Worm (Caenorhabditis elegans): Measurements from ENCODE around the gene Y54G2A.12.
"Not testable (repeated sequence)": the region's sequence is repeated elsewhere in the genome, so short reads cannot be mapped to it uniquely, and the experiment has no call there.

Y54G2A.12 gene

ce11 chrIV:2782793-2783540, at the start of gene Y54G2A.12:
TSS of gene Y54G2A.12 (minus strand) at chrIV:2782843.
- TF ChIP-seq unc-62 (GFP tag; optimal IDR thresholded peaks at IDR 0.05): no peak

DNA sequence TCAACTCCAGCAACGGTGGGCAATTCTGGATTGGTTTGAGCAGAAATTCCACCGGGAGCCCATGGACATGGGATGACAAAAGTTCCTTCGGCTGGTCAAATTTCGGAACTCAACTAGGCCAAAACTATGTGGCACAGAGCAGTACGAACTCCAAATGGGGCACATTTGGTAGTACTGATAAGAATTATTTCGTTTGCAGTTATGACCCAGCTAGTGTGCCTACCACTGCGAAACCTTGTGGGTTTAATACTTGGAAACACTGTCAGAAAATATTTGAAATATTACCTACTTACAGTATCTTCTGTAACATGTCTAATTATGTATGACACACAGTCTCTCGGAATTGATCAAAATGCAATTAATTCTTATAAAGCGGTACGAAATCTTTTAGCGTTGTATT, 43.7 kb upstream of the Y54G2A.12 start:
- TF ChIP-seq unc-62 (GFP tag; optimal IDR thresholded peaks at IDR 0.05): no peak

DNA sequence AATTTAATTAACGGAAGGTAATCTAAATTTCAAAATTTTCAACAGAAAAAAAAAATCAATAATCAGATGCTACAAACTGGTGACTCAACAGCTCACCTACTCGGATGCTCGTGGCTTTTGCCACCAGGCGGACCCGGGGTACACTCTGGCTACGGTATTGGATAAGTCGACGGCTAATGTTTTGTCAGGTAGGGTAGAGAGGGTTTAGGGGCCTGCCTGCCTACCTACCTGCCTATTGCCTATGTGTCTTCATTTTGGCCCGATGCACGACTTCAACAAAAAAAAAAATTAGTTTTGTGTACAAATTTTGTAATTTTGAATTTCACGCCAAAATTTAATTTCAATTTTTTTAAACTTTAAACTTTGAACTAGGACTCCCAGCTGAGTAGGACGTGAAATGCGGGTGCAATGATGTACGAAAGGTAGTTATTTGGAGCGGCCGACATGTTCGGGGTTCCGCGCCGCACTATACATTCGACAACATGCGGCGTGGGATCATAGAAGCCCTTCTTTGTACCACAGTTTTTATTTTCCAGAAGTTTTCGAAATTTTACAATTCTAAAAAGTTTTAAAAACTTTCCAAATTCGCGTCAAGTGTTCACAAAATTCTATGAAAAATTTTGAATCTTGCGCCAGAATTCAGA, 42.9 kb upstream of the Y54G2A.12 start:
- no peak for TF ChIP-seq unc-62 (GFP tag; optimal IDR thresholded peaks at IDR 0.05)

DNA sequence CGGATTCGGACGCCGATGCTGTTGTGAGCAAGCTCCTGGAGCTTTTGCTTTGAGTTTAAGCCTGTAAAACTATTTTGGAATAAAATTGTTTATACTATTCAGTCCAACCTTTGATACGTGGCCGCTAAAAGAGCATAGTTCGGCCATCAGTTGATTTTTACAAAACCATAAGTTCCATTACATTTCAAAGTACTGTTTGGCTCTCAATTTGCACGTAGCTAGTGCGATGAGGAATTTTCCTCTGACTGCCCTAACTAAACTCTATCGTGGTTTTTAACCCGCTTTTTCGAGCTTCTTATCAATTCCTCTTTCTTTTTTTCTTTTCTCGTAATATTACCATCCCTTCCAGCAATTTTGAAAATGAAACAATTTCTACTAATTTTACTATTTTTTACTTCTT, 40.8 kb upstream of the Y54G2A.12 start, which contains the start of gene clec-80:
clec-80 (plus strand) TSS at position 301 of the 400 bp plus-strand sequence.
- TF ChIP-seq unc-62 (GFP tag; optimal IDR thresholded peaks at IDR 0.05): no peak

DNA sequence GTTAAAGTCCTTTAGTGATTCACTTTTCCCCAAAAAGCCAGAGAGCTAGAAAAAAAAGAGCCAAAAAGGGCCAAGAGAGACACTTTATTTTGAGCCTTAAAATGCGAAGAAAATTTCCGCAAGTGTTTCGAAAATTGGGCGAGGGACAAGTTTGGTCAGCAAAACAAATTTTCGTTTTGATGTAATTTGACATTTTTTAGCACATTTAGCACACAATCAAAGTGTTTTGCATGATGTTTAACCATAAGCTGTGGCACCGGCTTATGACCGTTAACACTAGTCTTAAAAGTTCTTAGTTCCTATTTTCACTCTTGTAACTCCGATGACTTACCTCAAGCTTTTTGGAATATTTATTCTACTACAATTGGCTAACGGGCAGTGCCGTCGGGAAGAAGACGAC, 37.8 kb upstream of the Y54G2A.12 start, which contains the start of gene Y54G2A.37:
Y54G2A.37 (plus strand) TSS at position 301 of the 400 bp plus-strand sequence.
- TF ChIP-seq unc-62 (GFP tag; optimal IDR thresholded peaks at IDR 0.05): no peak

- TF ChIP-seq unc-62 (GFP tag; optimal IDR thresholded peaks at IDR 0.05): no peak
These were observed 37.0 kb upstream of the Y54G2A.12 start, which contains the start of gene Y54G2A.13 for ce11 chrIV:2819633-2820032. TSS of gene Y54G2A.13 (minus strand) at chrIV:2819733.

- no peak for TF ChIP-seq unc-62 (GFP tag; optimal IDR thresholded peaks at IDR 0.05)
These were observed 34.4 kb upstream of the Y54G2A.12 start for ce11 chrIV:2817038-2817437.

DNA sequence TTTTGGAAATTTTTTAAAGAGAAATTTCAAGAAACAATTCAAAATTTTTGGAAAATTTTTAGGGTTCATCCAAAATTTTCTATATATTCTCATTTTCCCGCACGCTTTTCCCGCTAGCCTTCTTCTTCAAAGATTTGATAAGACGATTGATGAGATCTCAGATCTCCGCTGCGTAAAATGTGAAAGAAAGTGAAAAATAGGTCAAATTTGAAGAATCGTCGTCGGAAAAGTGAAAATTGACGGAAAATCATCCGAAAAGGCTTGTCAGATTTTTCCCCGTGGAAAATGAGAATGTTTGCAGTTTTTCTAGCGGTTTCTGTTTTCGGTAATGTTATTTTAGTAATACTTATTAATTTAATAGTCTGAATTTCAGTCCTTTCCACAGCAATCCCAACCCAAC, 26.6 kb upstream of the Y54G2A.12 start, which contains the start of gene Y54G2A.76:
Y54G2A.76 (plus strand) TSS at position 203 of the 400 bp plus-strand sequence.
- no peak for TF ChIP-seq unc-62 (GFP tag; optimal IDR thresholded peaks at IDR 0.05)

- TF ChIP-seq unc-62 (GFP tag; optimal IDR thresholded peaks at IDR 0.05): no peak
These were observed 25.5 kb upstream of the Y54G2A.12 start for ce11 chrIV:2808154-2808553.

ce11 chrIV:2805525-2805924, 22.9 kb upstream of the Y54G2A.12 start, which contains the start of gene Y54G2A.45:
TSS of gene Y54G2A.45 (plus strand) at chrIV:2805857.
- TF ChIP-seq unc-62 (GFP tag; optimal IDR thresholded peaks at IDR 0.05): no peak

DNA sequence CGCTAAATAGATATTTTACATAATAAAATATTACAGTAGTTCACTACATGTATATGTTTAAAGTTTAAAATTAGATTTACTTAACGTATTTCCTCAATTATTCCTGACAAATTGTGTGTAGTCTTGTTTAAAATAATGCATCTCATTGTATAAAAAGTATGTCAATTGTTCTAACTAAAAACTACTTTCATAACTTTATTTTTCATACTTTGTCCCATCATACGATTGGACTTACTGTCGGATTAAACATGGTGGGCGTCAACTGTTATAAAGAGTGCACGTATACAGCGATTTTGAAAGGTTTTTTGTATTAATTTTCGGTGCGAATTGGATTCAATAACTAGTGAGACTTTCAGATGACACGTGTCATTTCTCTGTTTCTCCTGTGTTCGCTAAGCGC, 21.0 kb upstream of the Y54G2A.12 start, which contains the start of gene Y54G2A.32:
Y54G2A.32 (plus strand) TSS at position 301 of the 400 bp plus-strand sequence.
- no peak for TF ChIP-seq unc-62 (GFP tag; optimal IDR thresholded peaks at IDR 0.05)

- TF ChIP-seq unc-62 (GFP tag; optimal IDR thresholded peaks at IDR 0.05): no peak
These were observed 19.6 kb upstream of the Y54G2A.12 start for ce11 chrIV:2802193-2802592.

- not testable (repeated sequence) for TF ChIP-seq unc-62 (GFP tag; optimal IDR thresholded peaks at IDR 0.05)
These were observed 18.9 kb upstream of the Y54G2A.12 start, which contains the start of gene Y54G2A.44 for ce11 chrIV:2801558-2801957. TSS of gene Y54G2A.44 (plus strand) at chrIV:2801858.

ce11 chrIV:2801004-2801403, 18.4 kb upstream of the Y54G2A.12 start:
- TF ChIP-seq unc-62 (GFP tag; optimal IDR thresholded peaks at IDR 0.05): no peak

ce11 chrIV:2799890-2800289, 17.2 kb upstream of the Y54G2A.12 start:
- no peak for TF ChIP-seq unc-62 (GFP tag; optimal IDR thresholded peaks at IDR 0.05)

ce11 chrIV:2799389-2799788, 16.7 kb upstream of the Y54G2A.12 start, which contains the start of gene Y54G2A.10:
TSS of gene Y54G2A.10 (plus strand) at chrIV:2799689.
- no peak for TF ChIP-seq unc-62 (GFP tag; optimal IDR thresholded peaks at IDR 0.05)

All from whole organism, dauer.